Worm (Caenorhabditis elegans): ENCODE measurements around the gene W06F12.2.

- TF ChIP-seq B0336.3 (GFP tag; IDR thresholded peaks at IDR 0.05) (no peak), dpl-1 (GFP tag; optimal IDR thresholded peaks at IDR 0.05) (no peak), snpc-4 (GFP tag; optimal IDR thresholded peaks at IDR 0.05) (no peak), snpc-4 (tag; optimal IDR thresholded peaks at IDR 0.05) (no peak)
Observed at ce11 chrIII:13724018-13724892, 7.2 kb downstream of the W06F12.2 start.
